Worm (Caenorhabditis elegans) whole organism, L3 larva: ENCODE measurements around the gene C18E9.9.

Source experiments
- ceh-16 ChIP-seq: sonication (generic microtip); optimal IDR thresholded peaks from 2 replicates; lab custom pipeline; 2017; ENCODE audit warnings: missing biosample characterization, missing genetic modification characterization
- ceh-9 ChIP-seq: sonication (generic microtip); optimal IDR thresholded peaks from 2 replicates; lab custom pipeline; 2018; ENCODE audit warnings: missing biosample characterization, missing genetic modification characterization
- fkh-10 ChIP-seq: sonication (generic microtip); optimal IDR thresholded peaks from 2 replicates; lab custom pipeline; 2017; ENCODE audit warnings: missing biosample characterization, missing genetic modification reagents, missing genetic modification characterization
- nhr-237 ChIP-seq: fragments of 150-350 bp; optimal IDR thresholded peaks from 2 replicates; lab custom pipeline; 2014; ENCODE audit warnings: missing biosample characterization, missing genetic modification characterization
- nhr-28 ChIP-seq: fragments of 150-350 bp; optimal IDR thresholded peaks from 2 replicates; lab custom pipeline; 2014; ENCODE audit warnings: missing biosample characterization, missing genetic modification characterization
- nhr-43 ChIP-seq: sonication (generic microtip); optimal IDR thresholded peaks from 2 replicates; lab custom pipeline; 2016; ENCODE audit warnings: mild to moderate bottlenecking, missing genetic modification characterization, missing compliant biosample characterization; ENCODE audit not compliant: poor library complexity, severe bottlenecking
- pha-4 ChIP-seq: fragments of 150-350 bp; optimal IDR thresholded peaks from 2 replicates; lab custom pipeline; 2014; ENCODE audit warnings: missing biosample characterization, missing genetic modification reagents, missing genetic modification characterization
- skn-1 ChIP-seq: fragments of 150-350 bp; optimal IDR thresholded peaks from 2 replicates; lab custom pipeline; 2014; ENCODE audit warnings: missing biosample characterization, missing genetic modification characterization
- tbx-2 ChIP-seq: sonication (generic microtip); optimal IDR thresholded peaks from 2 replicates; lab custom pipeline; 2016; ENCODE audit warnings: mild to moderate bottlenecking, missing genetic modification characterization, missing compliant biosample characterization
- unc-39 ChIP-seq: sonication (generic microtip); optimal IDR thresholded peaks from 4 replicates; lab custom pipeline; 2017; ENCODE audit warnings: missing biosample characterization, missing genetic modification characterization

- TF ChIP-seq fkh-10 (no peak), tbx-2 (tag; lab: Kevin White, UChicago) (no peak), nhr-237 (tag; lab: Kevin White, UChicago) (no peak), ceh-9 (tag; lab: Kevin White, UChicago) (no peak), nhr-43 (tag; lab: Kevin White, UChicago) (no peak), pha-4 (tag; lab: Kevin White, UChicago) (no peak), skn-1 (no peak), ceh-16 (tag; lab: Kevin White, UChicago) (no peak), nhr-28 (no peak), unc-39 (no peak)
Observed at ce11 chrII:8951270-8951669, 38.1 kb downstream of the C18E9.9 start.
